Worm (Caenorhabditis elegans) whole organism, L2 larva: ENCODE data around the gene pir-1.

ENCODE experiments used
- F13H6.1 ChIP-seq: sonication (generic microtip); optimal IDR thresholded peaks from 2 replicates; lab custom pipeline; 2016; ENCODE audit warnings: missing genetic modification characterization, missing compliant biosample characterization
- R02D3.7 ChIP-seq: fragments of 150-350 bp; optimal IDR thresholded peaks from 2 replicates; lab custom pipeline; 2014; ENCODE audit warnings: missing biosample characterization, missing genetic modification characterization
- Y55F3AM.14 ChIP-seq: fragments of 200-800 bp; sonication (Bioruptor generic); optimal IDR thresholded peaks from 2 replicates; lab custom pipeline; 2018; ENCODE audit warnings: mild to moderate bottlenecking, missing genetic modification characterization, missing compliant biosample characterization
- ZK546.5 ChIP-seq: sonication (generic microtip); optimal IDR thresholded peaks from 2 replicates; lab custom pipeline; 2017; ENCODE audit warnings: missing biosample characterization, missing genetic modification characterization
- ama-1 ChIP-seq: fragments of 150-350 bp; optimal IDR thresholded peaks from 2 replicates; lab custom pipeline; 2018; ENCODE audit warnings: inconsistent platforms
- blmp-1 ChIP-seq: sonication (generic microtip); optimal IDR thresholded peaks from 2 replicates; lab custom pipeline; 2017; ENCODE audit warnings: missing genetic modification characterization, mild to moderate bottlenecking, missing compliant biosample characterization, antibody characterized with exemption, moderate library complexity; ENCODE audit not compliant: insufficient read depth
- ceh-16 ChIP-seq: fragments of 150-350 bp; optimal IDR thresholded peaks from 2 replicates; lab custom pipeline; 2014; ENCODE audit warnings: missing biosample characterization, missing genetic modification characterization
- ceh-82 ChIP-seq: fragments of 150-350 bp; optimal IDR thresholded peaks from 2 replicates; lab custom pipeline; 2014; ENCODE audit warnings: missing biosample characterization, missing genetic modification characterization
- crh-2 ChIP-seq: sonication (generic microtip); optimal IDR thresholded peaks from 2 replicates; lab custom pipeline; 2017; ENCODE audit warnings: missing biosample characterization, missing genetic modification characterization
- dmd-4 ChIP-seq: sonication (generic microtip); optimal IDR thresholded peaks from 2 replicates; lab custom pipeline; 2017; ENCODE audit warnings: missing biosample characterization, missing genetic modification characterization
- egl-27 ChIP-seq: sonication (generic microtip); optimal IDR thresholded peaks from 3 replicates; lab custom pipeline; 2017; ENCODE audit warnings: missing biosample characterization, missing genetic modification reagents, missing genetic modification characterization
- elt-3 ChIP-seq: sonication (generic microtip); optimal IDR thresholded peaks from 2 replicates; lab custom pipeline; 2017; ENCODE audit warnings: missing biosample characterization, missing genetic modification characterization
- fos-1 ChIP-seq: fragments of 150-350 bp; optimal IDR thresholded peaks from 2 replicates; lab custom pipeline; 2014; ENCODE audit warnings: missing biosample characterization, missing genetic modification characterization
- gmeb-1 ChIP-seq: fragments of 150-350 bp; optimal IDR thresholded peaks from 2 replicates; lab custom pipeline; 2014; ENCODE audit warnings: missing biosample characterization, missing genetic modification characterization
- lin-13 ChIP-seq: fragments of 150-350 bp; optimal IDR thresholded peaks from 2 replicates; lab custom pipeline; 2014; ENCODE audit warnings: missing biosample characterization, missing genetic modification reagents, missing genetic modification characterization
- lin-39 ChIP-seq: fragments of 150-350 bp; optimal IDR thresholded peaks from 2 replicates; lab custom pipeline; 2014; ENCODE audit warnings: missing biosample characterization, missing genetic modification reagents, missing genetic modification characterization
- lsy-2 ChIP-seq, 2 experiments: fragments of 150-350 bp in 1 of 2; sonication (generic microtip) in 1 of 2; optimal IDR thresholded peaks; 2 replicates each; lab custom pipeline; 2014 to 2017; ENCODE audit warnings: missing biosample characterization in 2 of 2, missing genetic modification characterization in 2 of 2
- mbf-1 ChIP-seq: sonication (generic microtip); optimal IDR thresholded peaks from 2 replicates; lab custom pipeline; 2017; ENCODE audit warnings: missing biosample characterization, missing genetic modification characterization
- mdl-1 ChIP-seq, 2 experiments: fragments of 150-350 bp in 1 of 2; sonication (generic microtip) in 1 of 2; optimal IDR thresholded peaks; 2 replicates each; lab custom pipeline; 2017; ENCODE audit warnings: missing biosample characterization in 2 of 2, missing genetic modification characterization in 2 of 2
- nhr-10 ChIP-seq: sonication (generic microtip); optimal IDR thresholded peaks from 2 replicates; lab custom pipeline; 2017; ENCODE audit warnings: missing biosample characterization, missing genetic modification characterization
- nhr-12 ChIP-seq: fragments of 150-350 bp; optimal IDR thresholded peaks from 2 replicates; lab custom pipeline; 2014; ENCODE audit warnings: missing biosample characterization, missing genetic modification characterization
- nhr-129 ChIP-seq: fragments of 150-350 bp; optimal IDR thresholded peaks from 2 replicates; lab custom pipeline; 2014; ENCODE audit warnings: missing biosample characterization, missing genetic modification characterization
- nhr-21 ChIP-seq: fragments of 150-350 bp; optimal IDR thresholded peaks from 2 replicates; lab custom pipeline; 2014; ENCODE audit warnings: missing biosample characterization, missing genetic modification characterization
- nhr-23 ChIP-seq: fragments of 150-350 bp; optimal IDR thresholded peaks from 2 replicates; lab custom pipeline; 2014; ENCODE audit warnings: missing biosample characterization, missing genetic modification reagents, missing genetic modification characterization
- peb-1 ChIP-seq: fragments of 150-350 bp; optimal IDR thresholded peaks from 2 replicates; lab custom pipeline; 2014; ENCODE audit warnings: missing biosample characterization, missing genetic modification characterization
- sem-4 ChIP-seq: fragments of 150-350 bp; optimal IDR thresholded peaks from 2 replicates; lab custom pipeline; 2014; ENCODE audit warnings: missing biosample characterization, missing genetic modification reagents, missing genetic modification characterization
- sma-3 ChIP-seq: sonication (generic microtip); optimal IDR thresholded peaks from 2 replicates; lab custom pipeline; 2016; ENCODE audit warnings: missing genetic modification reagents, missing genetic modification characterization, missing compliant biosample characterization
- unc-55 ChIP-seq: fragments of 150-350 bp; sonication (generic microtip); optimal IDR thresholded peaks from 3 replicates; lab custom pipeline; 2014; ENCODE audit warnings: missing biosample characterization, missing genetic modification reagents, missing genetic modification characterization
- zag-1 ChIP-seq: fragments of 150-350 bp; optimal IDR thresholded peaks from 2 replicates; lab custom pipeline; 2014; ENCODE audit warnings: missing biosample characterization, missing genetic modification characterization
- ztf-11 ChIP-seq: sonication (generic microtip); optimal IDR thresholded peaks from 2 replicates; lab custom pipeline; 2017; ENCODE audit warnings: missing biosample characterization, missing genetic modification characterization
- ztf-4 ChIP-seq: fragments of 150-350 bp; optimal IDR thresholded peaks from 2 replicates; lab custom pipeline; 2014; ENCODE audit warnings: missing biosample characterization, missing genetic modification characterization

pir-1 gene

DNA sequence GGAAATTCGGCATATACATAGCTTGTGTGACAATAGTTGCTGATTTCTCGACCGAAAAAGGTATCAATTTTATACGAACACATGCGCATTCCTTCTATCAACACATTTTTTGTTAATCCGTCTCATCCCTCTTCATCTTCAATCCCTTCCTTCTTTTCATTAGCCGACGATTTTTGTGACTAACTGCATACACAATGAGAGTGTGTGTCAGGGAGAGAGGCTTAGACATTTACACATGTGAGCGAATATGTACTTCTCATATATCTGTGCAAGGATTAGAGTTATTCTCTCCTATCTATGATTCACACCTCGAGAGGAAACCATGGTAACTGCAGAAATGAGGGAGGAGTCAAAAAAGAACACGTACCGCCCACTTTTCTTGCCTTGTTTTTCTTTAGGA lies 46.8 kb upstream of the pir-1 start:
- TF ChIP-seq nhr-12, result no peak
- TF ChIP-seq fos-1 (tag; lab: Kevin White, UChicago), result peak; percentile 27

DNA sequence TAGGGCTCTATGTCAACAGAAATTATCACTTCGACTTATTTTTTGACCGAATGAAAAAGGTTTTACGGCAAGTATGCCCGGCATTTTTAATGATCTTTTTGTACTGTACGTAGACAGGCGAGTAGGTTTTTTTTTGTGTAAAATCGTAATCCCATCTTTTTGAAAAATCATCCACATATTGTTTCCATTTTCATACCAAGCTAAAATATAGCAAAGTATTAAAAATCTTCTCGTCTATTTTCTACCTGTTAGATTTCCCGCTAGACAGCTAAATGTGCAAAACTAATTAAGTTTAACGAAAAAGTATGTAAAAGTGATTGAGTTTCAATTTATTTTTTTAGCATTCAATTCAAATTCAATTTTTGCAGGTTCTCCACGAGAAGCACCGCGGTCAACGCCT lies 45.7 kb upstream of the pir-1 start, which contains the start of gene C16D2.1:
TSS of gene C16D2.1 (plus strand) at position 301 of the 400 bp plus-strand sequence.
- TF ChIP-seq nhr-129 (tag; lab: Kevin White, UChicago), result no peak

DNA sequence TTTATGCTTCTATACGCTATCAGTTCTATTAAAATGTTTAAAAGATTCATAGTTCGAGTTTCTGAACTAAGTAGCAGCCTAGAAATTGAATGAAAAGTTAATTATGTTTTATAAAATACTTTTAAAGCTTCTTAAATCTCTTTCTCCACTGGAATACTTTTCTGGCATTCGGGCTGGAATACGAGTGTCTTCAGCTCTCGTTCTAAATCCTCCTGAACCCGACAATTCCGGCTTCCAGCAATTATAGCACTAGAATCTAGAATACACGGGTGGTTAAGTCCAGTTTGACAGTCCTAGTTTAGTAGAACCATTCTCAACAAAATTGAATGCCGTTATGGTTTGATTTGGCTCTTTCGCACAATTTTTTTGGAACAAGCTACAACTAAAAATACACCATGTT lies 44.8 kb upstream of the pir-1 start:
- TF ChIP-seq sem-4 (tag; lab: Kevin White, UChicago) (no peak), mbf-1 (tag; lab: Kevin White, UChicago) (no peak)

DNA sequence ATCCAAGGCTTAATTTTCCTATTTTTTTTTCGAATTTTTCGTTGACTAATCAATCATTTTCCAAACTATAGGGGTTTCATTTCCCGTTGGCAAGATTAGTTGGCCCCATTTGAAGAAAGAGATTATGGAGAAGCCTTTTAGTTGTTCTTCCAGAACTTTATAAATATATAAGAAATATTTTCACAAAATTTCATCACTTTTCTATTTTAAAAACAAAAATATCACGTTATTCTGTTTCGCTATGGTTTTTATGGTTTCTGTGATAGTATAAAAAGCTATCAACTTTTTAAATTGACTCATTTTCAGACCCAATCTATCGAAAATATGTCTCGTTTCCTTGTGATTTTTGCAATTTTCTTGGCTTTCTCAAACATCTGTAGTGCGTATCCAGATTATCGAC lies 41.2 kb upstream of the pir-1 start, which contains the start of gene nlp-78:
TSS of gene nlp-78 (plus strand) at position 301 of the 400 bp plus-strand sequence.
- no peak for TF ChIP-seq crh-2 (tag; lab: Kevin White, UChicago)
- TF ChIP-seq F13H6.1 (tag; lab: Kevin White, UChicago), result no peak
- TF ChIP-seq mbf-1 (tag; lab: Kevin White, UChicago), result no peak

DNA sequence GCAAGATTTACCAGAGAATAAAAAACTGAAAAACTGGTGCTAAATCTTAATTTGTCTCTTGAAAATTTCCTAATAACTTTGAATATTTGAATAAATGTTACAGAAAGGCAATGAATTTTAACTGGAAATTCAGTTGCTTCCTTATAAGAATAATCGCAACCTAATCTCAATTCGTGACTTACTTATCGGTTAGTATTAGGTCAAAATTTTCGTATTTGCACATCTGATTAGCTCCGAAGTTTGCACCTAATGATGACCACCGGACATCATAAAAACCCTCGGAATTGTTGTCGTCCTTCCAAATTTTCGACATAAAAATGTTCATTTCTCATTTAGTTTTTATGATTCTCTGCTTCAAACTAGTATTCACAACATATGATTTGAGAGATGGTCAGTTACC lies 39.3 kb upstream of the pir-1 start, which contains the start of gene C16D2.3:
TSS of gene C16D2.3 (plus strand) at position 301 of the 400 bp plus-strand sequence.
- TF ChIP-seq nhr-23 (tag; lab: Kevin White, UChicago) (no peak), ztf-4 (no peak), nhr-10 (tag; lab: Kevin White, UChicago) (no peak), ama-1 (lab: Kevin White, UChicago) (no peak), dmd-4 (tag; lab: Kevin White, UChicago) (no peak), lsy-2 (tag; optimal IDR thresholded peaks at IDR 0.05; lab: Kevin White, UChicago) (no peak), gmeb-1 (tag; lab: Kevin White, UChicago) (no peak), elt-3 (no peak)
- TF ChIP-seq, all 48 proteins: peak for 0

DNA sequence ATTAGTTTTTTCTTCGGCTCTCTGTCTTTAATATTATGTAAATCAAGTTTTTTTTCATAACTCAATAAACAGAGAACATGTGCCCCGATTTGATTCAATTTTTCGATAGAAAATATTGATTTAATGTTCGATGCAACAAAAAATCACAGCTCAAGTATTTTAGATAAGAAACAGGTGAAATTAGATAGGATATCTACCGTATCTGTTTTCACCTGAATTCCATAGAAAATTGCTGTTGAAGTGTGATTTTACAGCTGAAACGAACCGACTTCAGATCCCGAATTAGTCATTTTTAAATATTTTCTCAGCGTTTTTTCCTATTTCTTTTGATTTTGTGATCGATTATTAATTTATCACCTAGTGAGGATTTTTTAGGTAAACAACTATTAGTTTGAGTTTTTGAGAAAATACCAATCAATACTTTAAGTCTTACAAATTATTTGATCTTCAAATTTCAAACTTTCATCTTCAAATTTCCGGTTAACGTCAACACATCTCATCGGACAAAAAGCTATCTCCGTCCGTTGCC lies 37.9 kb upstream of the pir-1 start, which contains the start of gene Y9C2UA.1:
TSS of gene Y9C2UA.1 (plus strand) at position 479 of the 529 bp plus-strand sequence.
- TF ChIP-seq lin-13 (no peak), sem-4 (tag; lab: Kevin White, UChicago) (no peak), F13H6.1 (tag; lab: Kevin White, UChicago) (no peak), ceh-16 (no peak), ama-1 (lab: Kevin White, UChicago) (no peak), blmp-1 (no peak), unc-55 (no peak)

DNA sequence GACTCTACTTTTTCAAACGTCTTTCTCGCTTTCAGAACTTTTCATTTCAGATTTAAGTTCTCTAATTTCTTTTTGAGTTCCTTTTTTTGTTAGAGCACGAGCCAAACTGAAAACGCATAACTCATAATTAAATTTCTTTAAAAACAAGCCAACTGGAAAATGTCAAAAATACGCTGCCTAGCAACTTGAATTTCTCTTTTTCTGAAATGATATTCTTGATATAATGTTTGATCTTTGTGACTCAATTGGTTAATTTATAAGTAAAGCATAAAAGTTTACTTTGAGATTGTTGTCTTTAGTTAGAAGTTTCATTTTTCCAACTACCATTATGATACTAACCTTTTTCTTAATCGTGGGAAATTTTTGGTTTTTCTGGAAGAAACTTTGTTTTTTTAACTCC lies 36.0 kb upstream of the pir-1 start:
- TF ChIP-seq nhr-21 (tag; lab: Kevin White, UChicago), result no peak
- TF ChIP-seq lin-39 (tag; lab: Kevin White, UChicago), result no peak
- no peak for TF ChIP-seq ceh-82 (tag; lab: Kevin White, UChicago)
- no peak for TF ChIP-seq ceh-16
- TF ChIP-seq elt-3, result no peak
- TF ChIP-seq ztf-11, result no peak
- no peak for TF ChIP-seq gmeb-1 (tag; lab: Kevin White, UChicago)

DNA sequence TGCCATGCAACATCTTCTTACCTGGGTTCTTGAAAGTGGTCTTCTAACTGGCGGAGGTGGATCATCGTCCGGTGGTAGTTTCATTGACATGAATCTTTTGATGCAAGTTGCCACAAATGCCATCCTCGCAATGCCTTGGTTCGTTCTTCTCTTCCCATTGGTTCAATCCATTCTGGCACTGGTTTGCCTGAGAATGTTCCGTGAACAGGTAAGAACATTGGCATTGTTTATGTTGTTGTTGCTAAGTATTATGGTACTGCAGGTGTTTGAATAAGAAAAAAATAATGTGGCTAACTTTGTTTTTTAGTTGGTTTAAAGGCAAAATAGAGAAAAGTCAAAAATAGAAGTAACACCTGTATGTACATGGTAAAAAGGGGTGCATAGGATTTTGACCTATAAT lies 33.3 kb upstream of the pir-1 start:
- TF ChIP-seq lsy-2 (tag; optimal IDR thresholded peaks at IDR 0.05; lab: Kevin White, UChicago) (no peak), R02D3.7 (no peak), zag-1 (no peak), mdl-1 (tag; optimal IDR thresholded peaks at IDR 0.05; lab: Kevin White, UChicago) (no peak), nhr-23 (tag; lab: Kevin White, UChicago) (no peak), peb-1 (tag; lab: Kevin White, UChicago) (no peak), egl-27 (tag; lab: Kevin White, UChicago) (no peak), lin-13 (no peak), blmp-1 (no peak), ceh-16 (no peak), ZK546.5 (no peak), sma-3 (GFP tag; lab: Kevin White, UChicago) (no peak), unc-55 (no peak), Y55F3AM.14 (no peak)
